Worm (Caenorhabditis elegans) whole organism, L1 larva: ENCODE measurements around the gene Y51H4A.937.

Experiments
- ceh-90 ChIP-seq: sonication (generic microtip); optimal IDR thresholded peaks from 2 replicates; lab custom pipeline; 2016; ENCODE audit warnings: missing genetic modification characterization, missing compliant biosample characterization
- fos-1 ChIP-seq: fragments of 150-350 bp; optimal IDR thresholded peaks from 2 replicates; lab custom pipeline; 2014; ENCODE audit warnings: missing biosample characterization, missing genetic modification characterization
- lin-13 ChIP-seq: fragments of 150-350 bp; optimal IDR thresholded peaks from 2 replicates; lab custom pipeline; 2014; ENCODE audit warnings: missing biosample characterization, missing genetic modification reagents, missing genetic modification characterization
- nhr-11 ChIP-seq: fragments of 150-350 bp; optimal IDR thresholded peaks from 2 replicates; lab custom pipeline; 2014; ENCODE audit warnings: missing biosample characterization, missing genetic modification characterization
- nhr-28 ChIP-seq: fragments of 150-350 bp; optimal IDR thresholded peaks from 2 replicates; lab custom pipeline; 2014; ENCODE audit warnings: missing biosample characterization, missing genetic modification characterization
- nhr-85 ChIP-seq: sonication (generic microtip); peaks from one replicate; lab custom pipeline; 2016; ENCODE audit warnings: missing genetic modification characterization, inconsistent platforms, missing compliant biosample characterization
- sptf-1 ChIP-seq: fragments of 150-350 bp; optimal IDR thresholded peaks from 2 replicates; lab custom pipeline; 2014; ENCODE audit warnings: missing biosample characterization, missing genetic modification characterization
- unc-98 ChIP-seq: fragments of 200-800 bp; sonication (Bioruptor generic); IDR thresholded peaks from 2 replicates; pipeline ENCODE4 v1.3.6; 2022; ENCODE audit warnings: missing genetic modification characterization, missing compliant biosample characterization

DNA sequence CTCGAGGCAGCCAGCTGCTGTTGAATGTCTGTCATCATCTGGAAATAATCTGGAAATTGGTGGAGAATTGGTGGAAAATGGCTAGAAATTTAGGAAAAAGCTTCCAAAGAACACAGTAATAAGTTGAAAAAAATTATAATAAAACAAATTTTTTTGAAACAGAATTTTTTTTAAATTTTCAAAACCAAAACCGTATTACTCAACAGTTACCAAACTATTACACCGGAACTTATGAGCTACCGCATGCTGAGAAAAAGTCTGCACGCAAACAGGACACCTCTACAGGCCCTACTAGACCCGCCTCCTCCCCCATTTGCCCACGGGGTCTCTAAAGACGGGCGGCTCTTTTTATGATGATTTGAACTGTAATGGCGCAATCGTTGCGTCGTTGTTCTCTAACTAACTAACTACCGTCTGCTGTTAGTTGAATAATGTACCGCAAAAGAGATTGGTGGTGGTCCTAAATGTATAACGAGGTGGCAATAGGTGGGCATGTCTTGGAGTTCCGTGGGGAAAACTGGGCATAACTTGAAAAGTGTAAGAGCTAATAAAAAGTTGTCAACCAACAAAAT lies 22.8 kb upstream of the Y51H4A.937 start, which contains the start of gene zip-7:
- TF ChIP-seq fos-1 (tag; lab: Kevin White, UChicago) = no peak
- TF ChIP-seq nhr-28 (tag; lab: Kevin White, UChicago) = no peak
- TF ChIP-seq lin-13 = no peak
- no peak for TF ChIP-seq nhr-85
- no peak for TF ChIP-seq unc-98
- TF ChIP-seq nhr-11 (tag; lab: Kevin White, UChicago) = no peak
- TF ChIP-seq sptf-1 (tag; lab: Kevin White, UChicago) = no peak
- no peak for TF ChIP-seq ceh-90 (tag; lab: Kevin White, UChicago)
